Worm (Caenorhabditis elegans) whole organism, dauer: Measurements from ENCODE around the gene Y94H6A.2.
"Not testable (repeated sequence)": the region's sequence is repeated elsewhere in the genome, so short reads cannot be mapped to it uniquely, and the experiment has no call there.

Experiments used
- unc-62 ChIP-seq: sonication (generic microtip); optimal IDR thresholded peaks from 2 replicates; lab custom pipeline; 2017; ENCODE audit warnings: missing biosample characterization, missing genetic modification reagents, missing genetic modification characterization

Y94H6A.2 gene

ce11 chrIV:2729957-2730356, at the start of gene Y94H6A.2:
Gene Y94H6A.2 (plus strand): TSS chrIV:2730292.
- TF ChIP-seq unc-62: no peak

DNA sequence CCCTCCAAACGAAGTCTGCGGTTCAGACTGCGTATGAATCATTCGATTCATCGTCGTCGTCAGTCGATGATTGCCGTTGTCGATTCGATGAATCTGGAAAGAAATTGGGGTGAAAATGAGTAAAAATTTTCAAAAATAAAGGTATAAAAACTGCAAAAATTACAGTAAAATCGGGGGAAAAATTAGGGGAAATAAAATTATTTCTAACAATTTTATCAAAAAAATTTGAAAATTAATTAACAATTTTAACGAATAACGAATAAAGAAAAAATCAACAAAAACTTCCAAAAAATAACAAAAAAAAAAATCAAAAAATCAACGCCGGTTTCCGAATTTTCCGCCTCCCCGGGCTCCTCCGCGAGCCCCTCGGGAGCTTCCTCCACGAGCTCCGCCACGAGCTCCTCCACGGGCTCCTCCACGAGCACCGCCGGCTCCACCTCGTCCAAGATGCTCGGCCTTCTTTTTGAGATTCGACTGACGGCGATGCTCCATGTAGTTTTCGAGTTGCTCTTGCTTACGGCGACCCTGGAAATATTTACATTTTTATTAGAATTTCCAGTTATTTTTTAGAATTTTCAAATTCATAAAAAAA, 41.3 kb upstream of the Y94H6A.2 start, which contains the start of gene egrh-3:
TSS of gene egrh-3 (minus strand) at position 51 of the 592 bp plus-strand sequence.
- TF ChIP-seq unc-62: no peak

DNA sequence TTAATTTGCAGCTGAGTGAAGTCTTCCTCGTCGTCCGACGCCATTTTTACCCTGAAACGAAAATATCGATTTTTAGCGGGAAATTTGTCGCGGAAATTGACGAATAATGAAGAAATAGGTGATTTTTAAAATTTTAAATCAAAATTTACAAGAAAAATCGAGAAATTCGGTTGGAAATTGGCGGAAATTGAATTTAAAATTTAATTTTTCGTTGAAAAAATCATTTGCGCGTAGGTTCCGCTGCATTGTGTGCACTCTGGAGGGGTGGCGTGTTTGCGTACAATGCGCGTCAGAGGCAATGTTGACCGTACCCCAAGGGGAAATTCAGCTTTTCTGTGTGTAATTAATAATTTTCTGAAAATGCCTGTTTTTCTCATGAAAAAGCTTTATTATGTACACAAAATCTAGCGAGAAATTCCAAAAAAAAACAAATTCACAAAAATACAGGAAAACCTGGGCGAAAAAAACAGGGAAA, 26.1 kb upstream of the Y94H6A.2 start, which contains the start of gene Y94H6A.5:
TSS of gene Y94H6A.5 (minus strand) at position 51 of the 475 bp plus-strand sequence.
- no peak for TF ChIP-seq unc-62

DNA sequence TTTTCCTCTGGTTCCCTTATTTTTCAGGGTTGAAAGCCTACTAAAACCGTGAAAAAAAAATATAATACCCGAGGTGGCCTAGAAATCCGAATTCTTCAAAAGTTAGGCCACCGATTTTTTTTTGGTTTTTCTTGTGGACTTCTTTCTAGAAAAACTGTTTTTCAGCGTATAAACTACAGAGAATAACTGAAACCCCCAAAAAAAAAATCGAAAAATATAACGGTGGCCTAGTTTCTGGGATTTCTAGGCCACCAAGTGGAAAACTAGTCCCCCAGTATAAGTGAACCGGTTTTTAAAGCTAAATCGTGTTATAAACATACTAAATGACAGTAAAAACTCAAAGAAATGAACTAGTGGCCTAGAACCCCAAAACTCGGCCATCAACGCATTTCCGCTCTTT, 24.4 kb upstream of the Y94H6A.2 start:
- TF ChIP-seq unc-62: no peak

- TF ChIP-seq unc-62: no peak
Observed at ce11 chrIV:2707012-2707411, 23.1 kb upstream of the Y94H6A.2 start, which contains the start of gene ubc-8. Gene ubc-8 (minus strand): TSS chrIV:2707238.

ce11 chrIV:2708329-2708965, 21.6 kb upstream of the Y94H6A.2 start:
- TF ChIP-seq unc-62: no peak

ce11 chrIV:2709590-2710201, 20.4 kb upstream of the Y94H6A.2 start:
- TF ChIP-seq unc-62: no peak

ce11 chrIV:2710203-2710935, 19.7 kb upstream of the Y94H6A.2 start, which contains the start of gene Y94H6A.10:
Gene Y94H6A.10 (minus strand): TSS chrIV:2710666.
- TF ChIP-seq unc-62: no peak

DNA sequence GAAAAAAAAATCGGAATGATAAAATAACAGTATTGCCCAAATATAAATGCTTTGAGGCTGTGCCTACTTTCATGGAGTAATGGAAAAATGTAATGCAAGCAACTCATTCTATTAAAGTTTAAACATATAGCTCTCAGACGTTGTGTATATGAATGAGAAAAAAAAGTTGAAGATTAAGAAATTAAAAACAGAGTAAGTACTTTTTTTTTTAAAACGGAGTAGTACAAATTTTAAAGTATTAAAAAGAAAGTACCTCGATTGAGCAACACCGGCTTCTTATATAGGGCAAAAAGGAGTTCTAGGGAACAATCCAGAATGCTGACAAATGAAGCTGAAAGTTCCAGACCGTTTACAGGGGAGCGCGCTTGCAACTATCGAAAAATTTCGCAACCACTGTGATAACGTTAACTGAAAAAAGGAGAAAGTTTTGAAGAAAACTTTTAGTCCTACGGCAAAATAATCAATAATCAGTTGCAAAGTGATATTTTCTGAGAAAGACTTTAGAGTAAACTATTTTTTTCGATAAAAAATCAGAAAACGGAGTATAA, 18.9 kb upstream of the Y94H6A.2 start:
- no peak for TF ChIP-seq unc-62

ce11 chrIV:2712935-2713334, 17.2 kb upstream of the Y94H6A.2 start, which contains the start of gene Y94H6A.12:
Gene Y94H6A.12 (minus strand): TSS chrIV:2713035.
- no peak for TF ChIP-seq unc-62

- not testable (repeated sequence) for TF ChIP-seq unc-62
Observed at ce11 chrIV:2716474-2716873, 13.6 kb upstream of the Y94H6A.2 start, which contains the start of gene Y94H6A.7. Gene Y94H6A.7 (minus strand): TSS chrIV:2716574.

DNA sequence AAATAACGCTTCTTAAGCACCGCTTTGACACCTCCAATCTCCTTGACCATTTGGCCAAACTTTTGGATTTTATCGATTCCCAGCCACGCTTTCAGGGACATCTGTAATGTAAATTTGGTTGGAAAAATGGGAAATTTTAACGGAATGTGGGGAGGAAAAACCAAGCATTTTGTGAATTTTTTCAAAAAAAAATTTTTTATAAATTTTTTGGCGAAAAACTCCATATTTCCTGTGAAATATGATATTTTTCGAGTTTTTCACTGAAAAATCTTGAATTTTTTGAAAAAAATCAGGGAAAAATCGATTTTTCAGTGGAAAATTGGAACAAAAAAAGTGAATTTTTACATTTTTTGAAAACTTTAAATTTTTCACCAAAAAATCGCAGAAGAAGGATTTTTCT, 10.4 kb upstream of the Y94H6A.2 start, which contains the start of gene ndua-12:
TSS of gene ndua-12 (minus strand) at position 101 of the 400 bp plus-strand sequence.
- not testable (repeated sequence) for TF ChIP-seq unc-62

ce11 chrIV:2725784-2726183, 4.3 kb upstream of the Y94H6A.2 start, which contains the start of gene ubxn-2:
Gene ubxn-2 (minus strand): TSS chrIV:2725819.
- no peak for TF ChIP-seq unc-62

DNA sequence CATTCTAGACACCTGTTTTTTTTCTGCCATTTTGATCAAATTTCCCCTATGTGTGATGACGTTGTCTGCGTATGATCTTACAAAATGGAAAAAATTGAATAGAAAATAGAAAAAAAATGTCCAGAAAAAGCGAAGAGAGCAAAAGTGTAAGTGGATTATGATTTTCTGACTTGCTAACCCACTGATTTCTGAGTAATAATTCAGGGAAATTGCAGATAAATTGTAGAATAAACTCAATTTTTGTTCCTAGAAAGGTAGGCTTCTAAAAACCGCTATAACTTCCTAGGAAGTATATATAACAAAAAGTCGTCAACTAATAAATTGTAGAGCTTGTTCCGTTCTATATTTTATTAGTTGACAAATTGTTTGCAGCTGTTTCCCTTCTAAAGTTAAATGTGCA, 4.6 kb downstream of the Y94H6A.2 start:
- TF ChIP-seq unc-62: no peak

ce11 chrIV:2736575-2736974, 6.5 kb downstream of the Y94H6A.2 start:
- TF ChIP-seq unc-62: no peak

DNA sequence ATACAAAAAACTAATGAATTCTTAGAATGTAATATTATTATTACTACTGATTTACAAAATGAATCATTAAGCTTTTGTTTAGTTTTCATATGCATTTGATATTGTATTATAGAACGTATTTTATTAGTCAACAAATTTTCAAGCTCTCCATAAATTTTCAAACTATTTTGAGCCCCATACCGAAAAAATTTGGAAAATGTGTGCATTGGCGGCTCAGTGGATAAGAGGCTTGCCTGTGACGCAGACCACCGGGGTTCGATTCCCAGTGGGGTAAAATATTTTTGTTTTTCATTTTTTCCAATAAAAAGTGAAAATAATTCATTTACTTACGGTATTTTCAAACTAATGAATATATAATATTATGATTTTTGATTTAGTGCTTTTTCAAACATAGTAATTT, 8.4 kb downstream of the Y94H6A.2 start:
- TF ChIP-seq unc-62: no peak
